Fruit fly (Drosophila melanogaster): ENCODE measurements around the gene Cmpk.

Gene Cmpk

DNA sequence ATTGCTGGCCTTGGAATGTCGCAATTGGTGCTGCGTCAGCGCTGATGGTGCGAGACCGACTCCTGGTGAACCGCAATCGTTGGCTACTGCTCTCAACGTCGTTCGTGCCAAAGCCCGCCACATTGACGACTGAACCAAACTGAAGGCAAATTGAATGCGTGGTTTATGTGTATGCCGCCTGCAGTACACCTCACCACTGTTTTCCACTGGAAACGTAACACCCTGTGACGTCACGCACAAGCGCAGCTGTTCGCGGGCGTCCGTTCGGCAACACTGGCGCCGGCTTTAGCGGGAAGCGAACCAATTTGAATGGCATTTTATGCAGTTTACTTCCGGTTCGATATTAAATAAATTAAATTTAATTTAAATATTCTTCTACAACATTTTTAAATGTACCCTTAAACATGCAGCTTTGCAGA, at the start of gene Cmpk (continued):
- TF ChIP-seq Side (GFP tag; optimal IDR thresholded peaks at IDR 0.05) (peak; percentile 55), dysf (GFP tag; IDR thresholded peaks at IDR 0.05) (peak; percentile 82), pum (GFP tag; optimal IDR thresholded peaks at IDR 0.05) (no peak), odd (GFP tag; optimal IDR thresholded peaks at IDR 0.05) (peak; percentile 81), CG4282 (GFP tag; optimal IDR thresholded peaks at IDR 0.05) (peak; percentile 19), CG17361 (GFP tag; IDR thresholded peaks at IDR 0.05) (peak; percentile 56; the same call in 1 of the 3 replicates), CG9876 (GFP tag; optimal IDR thresholded peaks at IDR 0.05) (peak; percentile 3), CG7987 (GFP tag; optimal IDR thresholded peaks at IDR 0.05) (peak; percentile 90), Doc3 (GFP tag; IDR thresholded peaks at IDR 0.05; ENCODE audit: partially characterized antibody) (no peak), Bteb2 (GFP tag; optimal IDR thresholded peaks at IDR 0.05) (peak; percentile 1), Sox100B (GFP tag; optimal IDR thresholded peaks at IDR 0.05) (peak; percentile 69), Myb (GFP tag; optimal IDR thresholded peaks at IDR 0.05) (peak; percentile 48), CG7357 (GFP tag; IDR thresholded peaks at IDR 0.05) (peak; percentile 11; the same call in 1 of the 3 replicates), CoRest (tag; optimal IDR thresholded peaks at IDR 0.05) (peak; percentile 58), Mrtf (GFP tag; IDR thresholded peaks at IDR 0.05) (no peak), eve (GFP tag; optimal IDR thresholded peaks at IDR 0.05) (no peak), CTCF (GFP tag; optimal IDR thresholded peaks at IDR 0.05) (peak; percentile 55), CG13894 (tag; optimal IDR thresholded peaks at IDR 0.05) (no peak), CG17359 (tag; optimal IDR thresholded peaks at IDR 0.05) (peak; percentile 64), CG2199 (GFP tag; IDR thresholded peaks at IDR 0.05) (no peak), pfk (GFP tag; optimal IDR thresholded peaks at IDR 0.05) (peak; percentile 65), Xbp1 (GFP tag; optimal IDR thresholded peaks at IDR 0.05) (peak; percentile 71), CG9932 (GFP tag; IDR thresholded peaks at IDR 0.05) (peak; percentile 66), cg (GFP tag; optimal IDR thresholded peaks at IDR 0.05) (peak; percentile 1), CG1603 (tag; optimal IDR thresholded peaks at IDR 0.05) (peak; percentile 75), tin (GFP tag; optimal IDR thresholded peaks at IDR 0.05) (peak; percentile 53), bowl (GFP tag; IDR thresholded peaks at IDR 0.05) (no peak), Dbx (GFP tag; IDR thresholded peaks at IDR 0.05) (peak; percentile 61; the same call in 2 of the 3 replicates), CG18011 (GFP tag; optimal IDR thresholded peaks at IDR 0.05) (peak; percentile 57), sisA (GFP tag; IDR thresholded peaks at IDR 0.05) (0 out of 2 replicates have a peak, but pooled peaks have one; percentile 4), CG4328 (GFP tag; optimal IDR thresholded peaks at IDR 0.05) (peak; percentile 80), CG31441 (GFP tag; IDR thresholded peaks at IDR 0.05) (peak; percentile 68), CG30431 (GFP tag; optimal IDR thresholded peaks at IDR 0.05) (peak; percentile 64), CG6689 (GFP tag; IDR thresholded peaks at IDR 0.05) (peak; percentile 99), CG12155 (GFP tag; optimal IDR thresholded peaks at IDR 0.05) (no peak), CG1832 (GFP tag; optimal IDR thresholded peaks at IDR 0.05) (no peak), bab2 (GFP tag; optimal IDR thresholded peaks at IDR 0.05) (peak; percentile 12), ken (GFP tag; IDR thresholded peaks at IDR 0.05) (0 out of 3 replicates have a peak, but pooled peaks have one; percentile 23), dmrt99B (tag; optimal IDR thresholded peaks at IDR 0.05) (peak; percentile 63), CG10654 (GFP tag; optimal IDR thresholded peaks at IDR 0.05) (peak; percentile 52), NK7.1 (GFP tag; optimal IDR thresholded peaks at IDR 0.05) (peak; percentile 54), Usf (GFP tag; optimal IDR thresholded peaks at IDR 0.05) (peak; percentile 34), CG8290 (GFP tag; optimal IDR thresholded peaks at IDR 0.05) (peak; percentile 56), CG8290 (tag; optimal IDR thresholded peaks at IDR 0.05) (peak in 1 of 2 experiments; percentile 85), Med (GFP tag) (peak; percentile 96), CG11695 (GFP tag; IDR thresholded peaks at IDR 0.05) (0 out of 3 replicates have a peak, but pooled peaks have one; percentile 16), Fer3 (tag; optimal IDR thresholded peaks at IDR 0.05) (peak; percentile 75), nerfin-1 (tag; optimal IDR thresholded peaks at IDR 0.05) (peak; percentile 69), CG5180 (GFP tag; optimal IDR thresholded peaks at IDR 0.05) (peak; percentile 49), CG7839 (tag; optimal IDR thresholded peaks at IDR 0.05) (peak; percentile 55), ems (GFP tag; optimal IDR thresholded peaks at IDR 0.05) (peak; percentile 16), pzg (GFP tag; optimal IDR thresholded peaks at IDR 0.05) (peak; percentile 74)

Data from whole organism, embryonic.